Fruit fly (Drosophila melanogaster) whole organism: ENCODE results near the gene Naa60.

Experiments used
- CG8478 ChIP-seq: fragments of >200 bp; optimal IDR thresholded peaks from 2 replicates; lab custom pipeline; 2018; ENCODE audit warnings: inconsistent platforms
- pan ChIP-seq: fragments of >200 bp; optimal IDR thresholded peaks from 2 replicates; lab custom pipeline; 2017
- psq ChIP-seq: fragments of >200 bp; optimal IDR thresholded peaks from 2 replicates; lab custom pipeline; 2017
- usp ChIP-seq: fragments of >200 bp; optimal IDR thresholded peaks from 2 replicates; lab custom pipeline; 2017; ENCODE audit warnings: missing biosample characterization, missing genetic modification characterization, mixed read lengths

DNA sequence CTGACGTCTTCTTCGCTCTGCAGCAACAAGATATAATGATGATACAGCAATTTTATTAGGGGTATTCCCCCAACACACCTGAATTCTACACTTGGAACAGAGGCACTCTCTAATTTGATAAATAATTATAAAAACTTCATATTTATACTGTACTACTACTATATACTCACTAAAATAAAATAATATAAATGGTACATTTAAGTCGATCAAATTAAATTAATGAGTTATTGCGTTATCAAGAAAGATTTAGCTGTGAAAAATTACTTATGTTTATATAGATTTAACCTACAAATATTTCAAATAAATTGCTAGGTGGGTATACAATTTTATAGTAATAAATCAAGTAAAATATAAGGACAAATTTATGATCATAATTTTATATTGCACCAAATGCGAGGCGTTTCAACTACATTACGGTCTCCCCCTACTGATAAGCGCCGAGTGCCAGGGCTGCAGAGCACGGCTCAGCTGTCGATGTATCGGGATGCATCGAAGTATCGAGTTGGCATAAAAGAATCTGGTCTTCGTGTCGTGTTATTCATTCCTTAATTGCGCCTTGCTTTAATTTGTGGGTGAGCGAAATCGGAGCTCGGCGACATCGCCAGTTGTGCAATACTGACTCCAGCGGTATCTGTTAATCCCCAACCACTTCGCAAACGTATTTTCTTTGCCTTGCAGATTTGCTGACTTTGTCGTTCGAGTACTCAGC is 12.7 kb upstream of the Naa60 start, which contains the start of gene vsg:
- TF ChIP-seq psq (lab: Kevin White, UChicago) (no peak), CG8478 (lab: Kevin White, UChicago) (no peak), usp (GFP tag; lab: Kevin White, UChicago) (no peak), pan (lab: Kevin White, UChicago) (no peak)
